Worm (Caenorhabditis elegans) whole organism, early embryonic: ENCODE data around the gene Y43F8C.6.

ENCODE experiments used
- aly-1 ChIP-seq: sonication (generic microtip); optimal IDR thresholded peaks from 2 replicates; lab custom pipeline; 2016; ENCODE audit warnings: missing genetic modification characterization, missing compliant biosample characterization
- ama-1 ChIP-seq: fragments of 150-350 bp; optimal IDR thresholded peaks from 2 replicates; lab custom pipeline; 2014
- ceh-13 ChIP-seq: fragments of 200-800 bp; sonication (Bioruptor generic); optimal IDR thresholded peaks from 2 replicates; lab custom pipeline; 2018; ENCODE audit warnings: mild to moderate bottlenecking, missing genetic modification characterization, missing compliant biosample characterization
- ets-7 ChIP-seq: sonication (generic microtip); optimal IDR thresholded peaks from 2 replicates; lab custom pipeline; 2016; ENCODE audit warnings: missing genotype, missing genetic modification characterization, missing compliant biosample characterization
- hmg-4 ChIP-seq: fragments of 200-800 bp; sonication (Bioruptor generic); optimal IDR thresholded peaks from 2 replicates; lab custom pipeline; 2018; ENCODE audit warnings: mild to moderate bottlenecking, missing genetic modification characterization, missing compliant biosample characterization
- scrt-1 ChIP-seq: fragments of 200-800 bp; sonication (Bioruptor generic); IDR thresholded peaks from 2 replicates; pipeline ENCODE4 v1.3.6; 2022; ENCODE audit warnings: missing genetic modification characterization, missing compliant biosample characterization
- sea-1 ChIP-seq: fragments of 200-800 bp; sonication (Bioruptor generic); conservative IDR thresholded peaks from 2 replicates; pipeline ENCODE4 v1.3.6; 2022; ENCODE audit warnings: missing genetic modification characterization, missing compliant biosample characterization
- tbx-11 ChIP-seq: fragments of 200-800 bp; sonication (Bioruptor generic); IDR thresholded peaks from 2 replicates; pipeline ENCODE4 v1.3.6; 2022; ENCODE audit warnings: missing genetic modification characterization, missing compliant biosample characterization
- tbx-37 ChIP-seq: fragments of 200-800 bp; sonication (Bioruptor generic); conservative IDR thresholded peaks from 2 replicates; pipeline ENCODE4 v1.3.6; 2022; ENCODE audit warnings: missing genetic modification reagents, missing genetic modification characterization, missing compliant biosample characterization
- tra-4 ChIP-seq: sonication (generic microtip); optimal IDR thresholded peaks from 2 replicates; lab custom pipeline; 2017; ENCODE audit warnings: missing genetic modification characterization, missing compliant biosample characterization

DNA sequence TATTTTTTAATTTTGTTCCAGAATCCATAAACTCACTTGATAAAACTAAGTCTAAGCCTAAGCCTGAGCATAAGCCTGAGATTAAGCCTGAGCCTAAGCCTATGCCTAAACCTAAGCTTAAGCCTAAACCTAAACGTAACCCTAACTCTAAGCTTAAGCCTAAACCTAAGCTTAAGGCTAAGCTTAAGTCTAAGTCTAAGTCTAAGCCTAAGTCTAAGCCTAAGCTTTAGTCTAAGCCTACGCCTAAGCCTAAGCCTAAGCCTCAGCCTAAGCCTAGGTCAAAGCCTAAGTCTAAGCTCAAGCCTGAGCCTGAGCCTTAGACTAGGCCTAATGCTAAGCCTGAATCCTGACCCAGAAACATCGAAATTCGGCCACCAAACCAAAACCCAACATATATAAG lies 23.9 kb upstream of the Y43F8C.6 start:
- TF ChIP-seq ama-1 (lab: Kevin White, UChicago) (no peak), ets-7 (tag; lab: Kevin White, UChicago) (no peak), hmg-4 (GFP tag; lab: Kevin White, UChicago) (no peak), sea-1 (no peak), tbx-11 (no peak), scrt-1 (GFP tag; lab: Robert Waterston, UW) (no peak), aly-1 (tag; lab: Kevin White, UChicago) (no peak), tbx-37 (no peak), tra-4 (no peak), ceh-13 (GFP tag; lab: Kevin White, UChicago) (no peak)
